Fruit fly (Drosophila melanogaster) whole organism, embryonic: ENCODE measurements around the gene CG32487.

ENCODE experiments used
- Aef1 ChIP-seq: fragments of 200-800 bp; sonication (Bioruptor generic); IDR thresholded peaks from 3 replicates; pipeline ENCODE4 v1.3.6; 2022; ENCODE audit warnings: missing biosample characterization, missing genetic modification characterization
- Atf6 ChIP-seq: fragments of 200-800 bp; sonication (Bioruptor generic); IDR thresholded peaks from 2 replicates; pipeline ENCODE4 v1.3.6; 2022; ENCODE audit warnings: missing biosample characterization, missing genetic modification characterization
- CG10209 ChIP-seq: fragments of 200-800 bp; sonication (Bioruptor generic); optimal IDR thresholded peaks from 3 replicates; lab custom pipeline; 2017; ENCODE audit warnings: missing biosample characterization, mild to moderate bottlenecking, missing genetic modification characterization, missing genetic modification reagents
- CG11504 ChIP-seq: fragments of 200-800 bp; sonication (Bioruptor generic); optimal IDR thresholded peaks from 3 replicates; lab custom pipeline; 2019; ENCODE audit warnings: missing biosample characterization, mild to moderate bottlenecking, missing genetic modification characterization, moderate library complexity
- CG11696 ChIP-seq: fragments of 200-800 bp; sonication (Bioruptor generic); IDR thresholded peaks from 2 replicates; pipeline ENCODE4 v1.3.6; 2022; ENCODE audit warnings: missing biosample characterization, missing genetic modification characterization
- CG13123 ChIP-seq: fragments of 200-800 bp; sonication (Bioruptor generic); optimal IDR thresholded peaks from 2 replicates; lab custom pipeline; 2016; ENCODE audit warnings: missing biosample characterization, missing genetic modification characterization
- CG13424 ChIP-seq: fragments of 200-800 bp; sonication (Bioruptor generic); optimal IDR thresholded peaks from 2 replicates; lab custom pipeline; 2019; ENCODE audit warnings: missing biosample characterization, mild to moderate bottlenecking, missing genetic modification characterization, moderate library complexity
- CG14441 ChIP-seq: fragments of 200-800 bp; sonication (Bioruptor generic); IDR thresholded peaks from 2 replicates; pipeline ENCODE4 v1.3.6; 2022; ENCODE audit warnings: missing biosample characterization, missing genetic modification characterization
- CG1529 ChIP-seq: fragments of 200-800 bp; sonication (Bioruptor generic); optimal IDR thresholded peaks from 3 replicates; lab custom pipeline; 2018; ENCODE audit warnings: missing biosample characterization, missing genetic modification characterization
- CG15479 ChIP-seq: fragments of 200-800 bp; sonication (Bioruptor generic); optimal IDR thresholded peaks from 3 replicates; lab custom pipeline; 2019; ENCODE audit warnings: missing biosample characterization, mild to moderate bottlenecking, missing genetic modification characterization, moderate library complexity
- CG17829 ChIP-seq: fragments of 200-800 bp; optimal IDR thresholded peaks from 2 replicates; lab custom pipeline; 2019; ENCODE audit warnings: missing biosample characterization, mild to moderate bottlenecking, missing genetic modification characterization, moderate library complexity
- CG2712 ChIP-seq: fragments of 200-800 bp; optimal IDR thresholded peaks from 3 replicates; lab custom pipeline; 2019; ENCODE audit warnings: missing biosample characterization, mild to moderate bottlenecking, missing genetic modification characterization, moderate library complexity
- CG31365 ChIP-seq: fragments of 200-800 bp; sonication (Bioruptor generic); optimal IDR thresholded peaks from 2 replicates; lab custom pipeline; 2018; ENCODE audit warnings: missing biosample characterization, mild to moderate bottlenecking, missing genetic modification characterization
- CG42726 ChIP-seq: fragments of 200-800 bp; sonication (Bioruptor generic); IDR thresholded peaks from 2 replicates; pipeline ENCODE4 v1.3.6; 2022; ENCODE audit warnings: missing biosample characterization, missing genetic modification characterization; ENCODE audit not compliant: partially characterized antibody
- CG4282 ChIP-seq: fragments of 200-800 bp; sonication (Bioruptor generic); optimal IDR thresholded peaks from 2 replicates; lab custom pipeline; 2016; ENCODE audit warnings: missing biosample characterization, missing genetic modification characterization
- CG4730 ChIP-seq: fragments of 200-800 bp; sonication (Bioruptor generic); IDR thresholded peaks from 2 replicates; pipeline ENCODE4 v1.3.6; 2022; ENCODE audit warnings: missing biosample characterization, missing genetic modification characterization
- CG5180 ChIP-seq: fragments of 200-800 bp; sonication (Bioruptor generic); optimal IDR thresholded peaks from 3 replicates; lab custom pipeline; 2017; ENCODE audit warnings: missing biosample characterization, missing genetic modification characterization, mild to moderate bottlenecking, moderate library complexity, missing genetic modification reagents
- CG5245 ChIP-seq: fragments of 200-800 bp; sonication (Bioruptor generic); optimal IDR thresholded peaks from 3 replicates; lab custom pipeline; 2016; ENCODE audit warnings: missing biosample characterization, missing genetic modification characterization
- CG6689 ChIP-seq: fragments of 200-800 bp; sonication (Bioruptor generic); IDR thresholded peaks from 2 replicates; pipeline ENCODE4 v1.3.6; 2022; ENCODE audit warnings: missing biosample characterization, missing genetic modification characterization
- CG6791 ChIP-seq: fragments of 200-800 bp; sonication (Bioruptor generic); IDR thresholded peaks from 3 replicates; pipeline ENCODE4 v1.3.6; 2022; ENCODE audit warnings: missing biosample characterization, missing genetic modification characterization; ENCODE audit not compliant: partially characterized antibody
- CG8359 ChIP-seq: fragments of 200-800 bp; sonication (Bioruptor generic); optimal IDR thresholded peaks from 2 replicates; lab custom pipeline; 2017; ENCODE audit warnings: missing biosample characterization, mild to moderate bottlenecking, missing genetic modification characterization, borderline replicate concordance
- Camta ChIP-seq: fragments of 200-800 bp; sonication (Bioruptor generic); optimal IDR thresholded peaks from 2 replicates; lab custom pipeline; 2016; ENCODE audit warnings: missing biosample characterization, missing genetic modification characterization
- Dll ChIP-seq: fragments of 200-800 bp; sonication (Bioruptor generic); IDR thresholded peaks from 4 replicates; pipeline ENCODE4 v1.3.6; 2022; ENCODE audit warnings: missing biosample characterization, missing genetic modification characterization; ENCODE audit not compliant: partially characterized antibody
- E2f2 ChIP-seq: fragments of 200-800 bp; sonication (Bioruptor generic); IDR thresholded peaks from 2 replicates; pipeline ENCODE4 v1.3.6; 2022; ENCODE audit warnings: missing biosample characterization, missing genetic modification characterization
- HLH3B ChIP-seq: fragments of 200-800 bp; sonication (Bioruptor generic); IDR thresholded peaks from 2 replicates; pipeline ENCODE4 v1.3.6; 2022; ENCODE audit warnings: missing biosample characterization, missing genetic modification characterization
- Hmx ChIP-seq: fragments of 200-800 bp; sonication (Bioruptor generic); optimal IDR thresholded peaks from 2 replicates; lab custom pipeline; 2016; ENCODE audit warnings: missing biosample characterization, missing genetic modification characterization
- Kr ChIP-seq: fragments of 200-800 bp; sonication (Bioruptor generic); optimal IDR thresholded peaks from 2 replicates; lab custom pipeline; 2017; ENCODE audit warnings: missing biosample characterization, mild to moderate bottlenecking, missing genetic modification characterization
- Mad ChIP-seq: fragments of 200-800 bp; sonication (Bioruptor generic); optimal IDR thresholded peaks from 2 replicates; lab custom pipeline; 2016; ENCODE audit warnings: missing biosample characterization, missing genetic modification characterization
- Med ChIP-seq: fragments of 200-800 bp; sonication (Bioruptor generic); peaks from one replicate; lab custom pipeline; 2016; ENCODE audit warnings: missing biosample characterization, missing genetic modification characterization, mild to moderate bottlenecking, inconsistent platforms, moderate library complexity
- Ptx1 ChIP-seq: fragments of 200-800 bp; sonication (Bioruptor generic); IDR thresholded peaks from 2 replicates; pipeline ENCODE4 v1.3.6; 2022; ENCODE audit warnings: missing biosample characterization, missing genetic modification characterization
- Scr ChIP-seq: fragments of 200-800 bp; sonication (Bioruptor generic); IDR thresholded peaks from 2 replicates; pipeline ENCODE4 v1.3.6; 2022; ENCODE audit warnings: missing biosample characterization, missing genetic modification characterization; ENCODE audit not compliant: partially characterized antibody
- ato ChIP-seq: fragments of 200-800 bp; sonication (Bioruptor generic); IDR thresholded peaks from 2 replicates; pipeline ENCODE4 v1.3.6; 2022; ENCODE audit warnings: missing biosample characterization, missing genetic modification characterization; ENCODE audit not compliant: partially characterized antibody
- cato ChIP-seq: fragments of 200-800 bp; sonication (Bioruptor generic); optimal IDR thresholded peaks from 2 replicates; lab custom pipeline; 2016; ENCODE audit warnings: missing biosample characterization, missing genetic modification characterization, borderline replicate concordance
- cg ChIP-seq: fragments of 200-800 bp; sonication (Bioruptor generic); optimal IDR thresholded peaks from 3 replicates; lab custom pipeline; 2019; ENCODE audit warnings: missing biosample characterization, mild to moderate bottlenecking, missing genetic modification characterization, moderate library complexity
- chm ChIP-seq: fragments of 200-800 bp; sonication (Bioruptor generic); IDR thresholded peaks from 2 replicates; pipeline ENCODE4 v1.3.6; 2022; ENCODE audit warnings: missing biosample characterization, missing genetic modification characterization
- dysf ChIP-seq: fragments of 200-800 bp; sonication (Bioruptor generic); IDR thresholded peaks from 3 replicates; pipeline ENCODE4 v1.3.6; 2022; ENCODE audit warnings: missing biosample characterization, missing genetic modification characterization
- gem ChIP-seq: fragments of 200-800 bp; sonication (Bioruptor generic); optimal IDR thresholded peaks from 2 replicates; lab custom pipeline; 2019; ENCODE audit warnings: missing biosample characterization, mild to moderate bottlenecking, missing genetic modification characterization, moderate library complexity
- h ChIP-seq: fragments of >200 bp; optimal IDR thresholded peaks from 2 replicates; lab custom pipeline; 2017
- knrl ChIP-seq: fragments of 200-800 bp; sonication (Bioruptor generic); IDR thresholded peaks from 3 replicates; pipeline ENCODE4 v1.3.6; 2022; ENCODE audit warnings: missing biosample characterization, missing genetic modification characterization; ENCODE audit not compliant: partially characterized antibody
- lab ChIP-seq: fragments of 200-800 bp; sonication (Bioruptor generic); optimal IDR thresholded peaks from 3 replicates; lab custom pipeline; 2017; ENCODE audit warnings: missing biosample characterization, missing genetic modification characterization, mild to moderate bottlenecking, moderate library complexity, missing genetic modification reagents
- nom ChIP-seq: fragments of 200-800 bp; sonication (Bioruptor generic); optimal IDR thresholded peaks from 2 replicates; lab custom pipeline; 2017; ENCODE audit warnings: missing biosample characterization, missing genetic modification characterization, mild to moderate bottlenecking, moderate library complexity, missing genetic modification reagents
- p53 ChIP-seq: fragments of 200-800 bp; sonication (Bioruptor generic); optimal IDR thresholded peaks from 2 replicates; lab custom pipeline; 2016; ENCODE audit warnings: missing biosample characterization, missing genetic modification characterization
- pfk ChIP-seq: fragments of 200-800 bp; sonication (Bioruptor generic); optimal IDR thresholded peaks from 2 replicates; lab custom pipeline; 2018; ENCODE audit warnings: missing biosample characterization, mild to moderate bottlenecking, missing genetic modification characterization, moderate library complexity
- ro ChIP-seq: fragments of 200-800 bp; sonication (Bioruptor generic); IDR thresholded peaks from 2 replicates; pipeline ENCODE4 v1.3.6; 2022; ENCODE audit warnings: missing biosample characterization, missing genetic modification characterization
- seq ChIP-seq: fragments of 200-800 bp; sonication (Bioruptor generic); IDR thresholded peaks from 2 replicates; pipeline ENCODE4 v1.3.6; 2022; ENCODE audit warnings: missing biosample characterization, missing genetic modification characterization
- ssp ChIP-seq: fragments of 200-800 bp; sonication (Bioruptor generic); IDR thresholded peaks from 2 replicates; pipeline ENCODE4 v1.3.6; 2022; ENCODE audit warnings: missing biosample characterization, missing genetic modification characterization
- usp ChIP-seq: fragments of >200 bp; optimal IDR thresholded peaks from 2 replicates; lab custom pipeline; 2017; ENCODE audit warnings: missing biosample characterization, missing genetic modification characterization

CG32487 gene

dm6 chr3L:2987749-2988148, 29.3 kb downstream of the CG32487 start (continued):
- TF ChIP-seq CG6689 (GFP tag; lab: Robert Waterston, UW), result 0 out of 2 replicates have a peak, but pooled peaks have one; percentile 27
- TF ChIP-seq CG14441, result peak; percentile 29; the same call in 1 of the 2 replicates
- TF ChIP-seq pfk (GFP tag; lab: Kevin White, UChicago), result no peak
- peak; percentile 46; the same call in 1 of the 3 replicates for TF ChIP-seq dysf (GFP tag; lab: Robert Waterston, UW)
- TF ChIP-seq HLH3B (GFP tag; lab: Robert Waterston, UW), result 0 out of 2 replicates have a peak, but pooled peaks have one; percentile 8
- peak; percentile 54 for TF ChIP-seq lab (GFP tag; lab: Kevin White, UChicago)
- TF ChIP-seq Ptx1 (GFP tag; lab: Robert Waterston, UW), result 0 out of 2 replicates have a peak, but pooled peaks have one; percentile 26
- TF ChIP-seq, all 482 proteins: peak for 16

dm6 chr3L:2986302-2986701, 30.8 kb downstream of the CG32487 start:
- TF ChIP-seq CG11504 (tag; lab: Kevin White, UChicago) (peak; percentile 94), Mad (GFP tag; lab: Kevin White, UChicago) (no peak)

DNA sequence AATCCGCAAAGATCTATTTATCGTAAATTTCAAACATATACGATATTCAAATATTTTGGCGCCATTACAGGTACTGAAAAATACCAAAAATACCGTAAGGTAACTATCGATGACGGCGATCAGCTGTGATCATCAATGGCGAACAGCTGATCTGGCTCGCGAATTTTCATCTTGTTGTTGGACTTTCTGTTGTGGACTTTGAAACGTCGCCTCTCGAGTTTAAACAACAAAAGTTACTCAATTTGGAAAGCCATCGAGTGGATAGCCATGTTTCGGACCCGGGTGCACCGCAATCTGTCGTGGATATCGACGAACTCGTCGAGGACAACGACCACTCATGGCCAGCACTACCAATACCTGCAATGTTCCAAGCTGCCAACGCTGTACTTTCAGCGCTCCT, 36.2 kb downstream of the CG32487 start, which contains the start of gene CPT2:
Gene CPT2, plus strand, starts transcription at position 167 of the 400 bp plus-strand sequence.
- TF ChIP-seq p53 (GFP tag; lab: Kevin White, UChicago) (no peak), CG5180 (GFP tag; lab: Kevin White, UChicago) (no peak), h (no peak), Scr (peak; percentile 68), cg (GFP tag; lab: Kevin White, UChicago) (no peak), ro (GFP tag; lab: Robert Waterston, UW) (no peak), CG2712 (tag; lab: Kevin White, UChicago) (no peak), seq (GFP tag; lab: Robert Waterston, UW) (no peak), gem (tag; lab: Kevin White, UChicago) (no peak), CG31365 (no peak), CG42726 (GFP tag; lab: Robert Waterston, UW) (peak; percentile 38; the same call in 1 of the 2 replicates), CG4282 (GFP tag; lab: Kevin White, UChicago) (no peak), CG10209 (no peak), CG5245 (no peak), chm (GFP tag; lab: Robert Waterston, UW) (no peak), Dll (GFP tag; lab: Robert Waterston, UW) (peak; percentile 82), ssp (GFP tag; lab: Robert Waterston, UW) (no peak), knrl (GFP tag; lab: Robert Waterston, UW) (peak; percentile 47; the same call in 1 of the 3 replicates), CG8359 (GFP tag; lab: Kevin White, UChicago) (no peak), CG17829 (tag; lab: Kevin White, UChicago) (no peak), usp (GFP tag; lab: Kevin White, UChicago) (no peak), CG4730 (GFP tag; lab: Robert Waterston, UW) (no peak), dysf (GFP tag; lab: Robert Waterston, UW) (no peak), Hmx (GFP tag; lab: Kevin White, UChicago) (no peak), E2f2 (peak; percentile 90), CG1529 (GFP tag; lab: Kevin White, UChicago) (no peak), ato (no peak), CG6791 (peak; percentile 74), Kr (GFP tag; lab: Kevin White, UChicago) (no peak), Camta (GFP tag; lab: Kevin White, UChicago) (no peak), nom (GFP tag; lab: Kevin White, UChicago) (no peak), Atf6 (GFP tag; lab: Robert Waterston, UW) (no peak), CG13123 (GFP tag; lab: Kevin White, UChicago) (no peak), cato (GFP tag; lab: Kevin White, UChicago) (no peak), CG11696 (GFP tag; lab: Robert Waterston, UW) (no peak), CG13424 (tag; lab: Kevin White, UChicago) (no peak), CG15479 (GFP tag; lab: Kevin White, UChicago) (no peak), Med (GFP tag; lab: Kevin White, UChicago) (no peak), Aef1 (GFP tag; lab: Robert Waterston, UW) (0 out of 3 replicates have a peak, but pooled peaks have one; percentile 15)
